Worm (Caenorhabditis elegans) whole organism, midembryonic: ENCODE measurements around the gene Y65A5A.24.

Experiments
- flt-1 ChIP-seq: fragments of 200-800 bp; sonication (Bioruptor generic); IDR thresholded peaks from 2 replicates; pipeline ENCODE4 v1.3.6; 2022; ENCODE audit warnings: missing genetic modification characterization, missing compliant biosample characterization
- klf-2 ChIP-seq: fragments of 200-800 bp; sonication (Bioruptor generic); conservative IDR thresholded peaks from 2 replicates; pipeline ENCODE4 v1.3.6; 2022; ENCODE audit warnings: missing genetic modification reagents, missing genetic modification characterization, missing compliant biosample characterization
- ztf-23 ChIP-seq: fragments of 200-800 bp; sonication (Bioruptor generic); IDR thresholded peaks from 2 replicates; pipeline ENCODE4 v1.3.6; 2022; ENCODE audit warnings: missing genetic modification reagents, missing genetic modification characterization, missing compliant biosample characterization
- ztf-29 ChIP-seq: fragments of 200-800 bp; sonication (Bioruptor generic); IDR thresholded peaks from 2 replicates; pipeline ENCODE4 v1.3.6; 2022; ENCODE audit warnings: missing genetic modification reagents, missing genetic modification characterization, missing compliant biosample characterization

ce11 chrIV:16393668-16394067 is at the start of gene Y65A5A.24:
- TF ChIP-seq ztf-23 (GFP tag; lab: Robert Waterston, UW) (no peak), klf-2 (GFP tag; lab: Robert Waterston, UW) (no peak), flt-1 (GFP tag; lab: Robert Waterston, UW) (no peak), ztf-29 (GFP tag; lab: Robert Waterston, UW) (no peak)
